Fruit fly (Drosophila melanogaster) whole organism, embryonic: ENCODE results near the gene Ras85D.

Experiments used
- Antp ChIP-seq: fragments of 200-800 bp; sonication (Bioruptor generic); optimal IDR thresholded peaks from 3 replicates; lab custom pipeline; 2016; ENCODE audit warnings: missing biosample characterization, missing genetic modification characterization
- CG1024 ChIP-seq: fragments of 200-800 bp; sonication (Bioruptor generic); IDR thresholded peaks from 2 replicates; pipeline ENCODE4 v1.3.6; 2022; ENCODE audit warnings: missing biosample characterization, missing genetic modification characterization
- CG10267 ChIP-seq: fragments of 200-800 bp; sonication (Bioruptor generic); optimal IDR thresholded peaks from 2 replicates; lab custom pipeline; 2018; ENCODE audit warnings: missing biosample characterization, mild to moderate bottlenecking, missing genetic modification characterization, moderate library complexity
- CG10543 ChIP-seq: fragments of 200-800 bp; sonication (Bioruptor generic); optimal IDR thresholded peaks from 3 replicates; lab custom pipeline; 2017; ENCODE audit warnings: missing biosample characterization, mild to moderate bottlenecking, missing genetic modification characterization, moderate library complexity
- CG11093 ChIP-seq: fragments of 200-800 bp; sonication (Bioruptor generic); IDR thresholded peaks from 3 replicates; pipeline ENCODE4 v1.3.6; 2022; ENCODE audit warnings: missing biosample characterization, missing genetic modification characterization
- CG11695 ChIP-seq: fragments of 200-800 bp; sonication (Bioruptor generic); IDR thresholded peaks from 3 replicates; pipeline ENCODE4 v1.3.6; 2022; ENCODE audit warnings: missing biosample characterization, missing genetic modification characterization
- CG12071 ChIP-seq: fragments of 200-800 bp; sonication (Bioruptor generic); optimal IDR thresholded peaks from 3 replicates; lab custom pipeline; 2018; ENCODE audit warnings: missing biosample characterization, mild to moderate bottlenecking, missing genetic modification characterization
- CG12659 ChIP-seq: fragments of 200-800 bp; sonication (Bioruptor generic); optimal IDR thresholded peaks from 3 replicates; lab custom pipeline; 2017; ENCODE audit warnings: mild to moderate bottlenecking, missing biosample characterization, missing genetic modification reagents, missing genetic modification characterization
- CG13894 ChIP-seq: fragments of 200-800 bp; sonication (Bioruptor generic); optimal IDR thresholded peaks from 3 replicates; lab custom pipeline; 2018; ENCODE audit warnings: missing biosample characterization, mild to moderate bottlenecking, missing genetic modification characterization, moderate library complexity
- CG30403 ChIP-seq: fragments of 200-800 bp; sonication (Bioruptor generic); optimal IDR thresholded peaks from 3 replicates; lab custom pipeline; 2016; ENCODE audit warnings: missing biosample characterization, missing genetic modification characterization
- CG3281 ChIP-seq: fragments of 200-800 bp; sonication (Bioruptor generic); optimal IDR thresholded peaks from 3 replicates; lab custom pipeline; 2017; ENCODE audit warnings: missing biosample characterization, mild to moderate bottlenecking, missing genetic modification characterization
- CG33557 ChIP-seq: fragments of 200-800 bp; sonication (Bioruptor generic); optimal IDR thresholded peaks from 2 replicates; lab custom pipeline; 2019; ENCODE audit warnings: missing biosample characterization, mild to moderate bottlenecking, missing genetic modification characterization, moderate library complexity
- CG3726 ChIP-seq: fragments of 200-800 bp; sonication (Bioruptor generic); IDR thresholded peaks from 3 replicates; pipeline ENCODE4, ENCODE4 v1.3.6; 2022; ENCODE audit warnings: missing biosample characterization, missing genetic modification characterization
- CG4328 ChIP-seq: fragments of 200-800 bp; sonication (Bioruptor generic); optimal IDR thresholded peaks from 3 replicates; lab custom pipeline; 2017; ENCODE audit warnings: missing biosample characterization, missing genetic modification reagents, missing genetic modification characterization
- CG7372 ChIP-seq: fragments of 200-800 bp; sonication (Bioruptor generic); IDR thresholded peaks from 2 replicates; pipeline ENCODE4 v1.3.6; 2022; ENCODE audit warnings: missing biosample characterization, missing genetic modification characterization
- Doc2 ChIP-seq: fragments of 200-800 bp; sonication (Bioruptor generic); IDR thresholded peaks from 2 replicates; pipeline ENCODE4 v1.3.6; 2022; ENCODE audit warnings: missing biosample characterization, missing genetic modification characterization
- E2f2 ChIP-seq: fragments of 200-800 bp; sonication (Bioruptor generic); IDR thresholded peaks from 2 replicates; pipeline ENCODE4 v1.3.6; 2022; ENCODE audit warnings: missing biosample characterization, missing genetic modification characterization
- GATAe ChIP-seq: fragments of 200-800 bp; sonication (Bioruptor generic); conservative IDR thresholded peaks from 2 replicates; pipeline ENCODE4 v1.3.6; 2022; ENCODE audit warnings: missing biosample characterization, missing genetic modification characterization
- Hmx ChIP-seq: fragments of 200-800 bp; sonication (Bioruptor generic); optimal IDR thresholded peaks from 2 replicates; lab custom pipeline; 2016; ENCODE audit warnings: missing biosample characterization, missing genetic modification characterization
- Hr3 ChIP-seq: fragments of 200-800 bp; sonication (Bioruptor generic); optimal IDR thresholded peaks from 3 replicates; lab custom pipeline; 2016; ENCODE audit warnings: missing biosample characterization, missing genetic modification characterization
- Hsf ChIP-seq: fragments of 200-800 bp; sonication (Bioruptor generic); optimal IDR thresholded peaks from 3 replicates; lab custom pipeline; 2016; ENCODE audit warnings: missing biosample characterization, missing genetic modification characterization
- Lim3 ChIP-seq: fragments of 200-800 bp; sonication (Bioruptor generic); IDR thresholded peaks from 2 replicates; pipeline ENCODE4 v1.3.6; 2022; ENCODE audit warnings: missing biosample characterization, missing genetic modification characterization
- MTF-1 ChIP-seq: fragments of 200-800 bp; sonication (Bioruptor generic); optimal IDR thresholded peaks from 2 replicates; lab custom pipeline; 2018; ENCODE audit warnings: missing biosample characterization, mild to moderate bottlenecking, missing genetic modification characterization, borderline replicate concordance
- Myb ChIP-seq: fragments of 200-800 bp; sonication (Bioruptor generic); optimal IDR thresholded peaks from 2 replicates; lab custom pipeline; 2016; ENCODE audit warnings: missing biosample characterization, missing genetic modification characterization
- NFAT ChIP-seq: fragments of 200-800 bp; sonication (Bioruptor generic); IDR thresholded peaks from 2 replicates; pipeline ENCODE4 v1.3.6; 2022; ENCODE audit warnings: missing biosample characterization, missing genetic modification characterization
- PHDP ChIP-seq: fragments of 200-800 bp; sonication (Bioruptor generic); optimal IDR thresholded peaks from 3 replicates; lab custom pipeline; 2018; ENCODE audit warnings: missing biosample characterization, mild to moderate bottlenecking, missing genetic modification characterization, moderate library complexity
- Scr ChIP-seq: fragments of 200-800 bp; sonication (Bioruptor generic); IDR thresholded peaks from 2 replicates; pipeline ENCODE4 v1.3.6; 2022; ENCODE audit warnings: missing biosample characterization, missing genetic modification characterization; ENCODE audit not compliant: partially characterized antibody
- cas ChIP-seq: fragments of 200-800 bp; sonication (Bioruptor generic); IDR thresholded peaks from 2 replicates; pipeline ENCODE4 v1.3.6; 2022; ENCODE audit warnings: missing biosample characterization, missing genetic modification characterization
- cg ChIP-seq: fragments of 200-800 bp; sonication (Bioruptor generic); optimal IDR thresholded peaks from 3 replicates; lab custom pipeline; 2019; ENCODE audit warnings: missing biosample characterization, mild to moderate bottlenecking, missing genetic modification characterization, moderate library complexity
- chinmo ChIP-seq: fragments of 200-800 bp; sonication (Bioruptor generic); IDR thresholded peaks from 4 replicates; pipeline ENCODE4 v1.3.6; 2022; ENCODE audit warnings: missing biosample characterization, missing genetic modification characterization; ENCODE audit not compliant: partially characterized antibody
- crol ChIP-seq: fragments of 200-800 bp; sonication (Bioruptor generic); IDR thresholded peaks from 2 replicates; pipeline ENCODE4 v1.3.6; 2022; ENCODE audit warnings: missing biosample characterization, missing genetic modification characterization
- dimm ChIP-seq: fragments of 200-800 bp; sonication (Bioruptor generic); IDR thresholded peaks from 2 replicates; pipeline ENCODE4 v1.3.6; 2022; ENCODE audit warnings: missing biosample characterization, missing genetic modification characterization
- dmrt99B ChIP-seq: fragments of 200-800 bp; sonication (Bioruptor generic); optimal IDR thresholded peaks from 2 replicates; lab custom pipeline; 2018; ENCODE audit warnings: missing biosample characterization, mild to moderate bottlenecking, missing genetic modification characterization, moderate library complexity
- dysf ChIP-seq: fragments of 200-800 bp; sonication (Bioruptor generic); IDR thresholded peaks from 3 replicates; pipeline ENCODE4 v1.3.6; 2022; ENCODE audit warnings: missing biosample characterization, missing genetic modification characterization
- ems ChIP-seq: fragments of 200-800 bp; sonication (Bioruptor generic); optimal IDR thresholded peaks from 3 replicates; lab custom pipeline; 2016; ENCODE audit warnings: missing biosample characterization, missing genetic modification characterization
- ham ChIP-seq: fragments of 200-800 bp; sonication (Bioruptor generic); IDR thresholded peaks from 2 replicates; pipeline ENCODE4 v1.3.6; 2022; ENCODE audit warnings: missing biosample characterization, missing genetic modification characterization
- hbn ChIP-seq: fragments of 200-800 bp; sonication (Bioruptor generic); IDR thresholded peaks from 2 replicates; pipeline ENCODE4 v1.3.6; 2022; ENCODE audit warnings: missing biosample characterization, missing genetic modification characterization; ENCODE audit not compliant: partially characterized antibody
- her ChIP-seq: fragments of 200-800 bp; sonication (Bioruptor generic); optimal IDR thresholded peaks from 2 replicates; lab custom pipeline; 2016; ENCODE audit warnings: missing biosample characterization, missing genetic modification characterization
- insv ChIP-seq, 2 experiments: fragments of 200-800 bp; sonication (Bioruptor generic); optimal IDR thresholded peaks; 3 replicates each; lab custom pipeline; 2016 to 2018; ENCODE audit warnings: missing biosample characterization in 2 of 2, missing genetic modification characterization in 2 of 2
- nerfin-1 ChIP-seq: fragments of 200-800 bp; sonication (Bioruptor generic); optimal IDR thresholded peaks from 3 replicates; lab custom pipeline; 2019; ENCODE audit warnings: missing biosample characterization, mild to moderate bottlenecking, missing genetic modification characterization, moderate library complexity
- nom ChIP-seq: fragments of 200-800 bp; sonication (Bioruptor generic); optimal IDR thresholded peaks from 2 replicates; lab custom pipeline; 2017; ENCODE audit warnings: missing biosample characterization, missing genetic modification characterization, mild to moderate bottlenecking, moderate library complexity, missing genetic modification reagents
- pb ChIP-seq: fragments of 200-800 bp; sonication (Bioruptor generic); optimal IDR thresholded peaks from 3 replicates; lab custom pipeline; 2016; ENCODE audit warnings: missing biosample characterization, missing genetic modification characterization
- pfk ChIP-seq: fragments of 200-800 bp; sonication (Bioruptor generic); optimal IDR thresholded peaks from 2 replicates; lab custom pipeline; 2018; ENCODE audit warnings: missing biosample characterization, mild to moderate bottlenecking, missing genetic modification characterization, moderate library complexity
- pnt ChIP-seq: fragments of 200-800 bp; sonication (Bioruptor generic); optimal IDR thresholded peaks from 3 replicates; lab custom pipeline; 2016; ENCODE audit warnings: missing biosample characterization, missing genetic modification characterization
- ranshi ChIP-seq: fragments of 200-800 bp; sonication (Bioruptor generic); IDR thresholded peaks from 2 replicates; pipeline ENCODE4 v1.3.6; 2022; ENCODE audit warnings: missing biosample characterization, missing genetic modification characterization
- slou ChIP-seq: fragments of 200-800 bp; sonication (Bioruptor generic); optimal IDR thresholded peaks from 3 replicates; lab custom pipeline; 2016; ENCODE audit warnings: missing biosample characterization, missing genetic modification characterization
- tap ChIP-seq: fragments of 200-800 bp; optimal IDR thresholded peaks from 3 replicates; lab custom pipeline; 2019; ENCODE audit warnings: missing biosample characterization, mild to moderate bottlenecking, missing genetic modification characterization, moderate library complexity
- unpg ChIP-seq: fragments of 200-800 bp; sonication (Bioruptor generic); optimal IDR thresholded peaks from 3 replicates; lab custom pipeline; 2018; ENCODE audit warnings: missing biosample characterization, mild to moderate bottlenecking, missing genetic modification characterization, moderate library complexity
- vnd ChIP-seq: fragments of 200-800 bp; sonication (Bioruptor generic); IDR thresholded peaks from 3 replicates; pipeline ENCODE4 v1.3.6; 2022; ENCODE audit warnings: missing biosample characterization, missing genetic modification characterization; ENCODE audit not compliant: partially characterized antibody
- wek ChIP-seq: fragments of 200-800 bp; sonication (Bioruptor generic); optimal IDR thresholded peaks from 3 replicates; lab custom pipeline; 2018; ENCODE audit warnings: missing biosample characterization, mild to moderate bottlenecking, missing genetic modification characterization, moderate library complexity

Ras85D gene

dm6 chr3R:9503329-9504088, 9.4 kb downstream of the Ras85D start (continued):
- TF ChIP-seq nerfin-1 (no peak), pfk (GFP tag; lab: Kevin White, UChicago) (no peak), slou (GFP tag; lab: Kevin White, UChicago) (no peak), crol (GFP tag; lab: Robert Waterston, UW) (peak; percentile 47; the same call in 1 of the 2 replicates), unpg (no peak), GATAe (no peak), dimm (no peak), chinmo (GFP tag; lab: Robert Waterston, UW) (no peak), nom (GFP tag; lab: Kevin White, UChicago) (peak; percentile 16), cg (no peak), CG30403 (GFP tag; lab: Kevin White, UChicago) (no peak), CG13894 (tag; lab: Kevin White, UChicago) (no peak), CG7372 (GFP tag; lab: Robert Waterston, UW) (no peak), ems (GFP tag; lab: Kevin White, UChicago) (no peak), CG3281 (GFP tag; lab: Kevin White, UChicago) (no peak), Hr3 (GFP tag; lab: Kevin White, UChicago) (no peak), Scr (GFP tag; lab: Robert Waterston, UW) (no peak), cas (GFP tag; lab: Robert Waterston, UW) (no peak), wek (GFP tag; lab: Kevin White, UChicago) (peak; percentile 15), Doc2 (GFP tag; lab: Robert Waterston, UW) (no peak), Hsf (GFP tag; lab: Kevin White, UChicago) (no peak), her (GFP tag; lab: Kevin White, UChicago) (no peak), CG33557 (no peak), CG11093 (GFP tag; lab: Robert Waterston, UW) (no peak), CG10543 (GFP tag; lab: Kevin White, UChicago) (no peak), CG1024 (no peak), Antp (no peak), pnt (GFP tag; lab: Kevin White, UChicago) (no peak), tap (tag; lab: Kevin White, UChicago) (no peak), MTF-1 (GFP tag; lab: Kevin White, UChicago) (no peak), E2f2 (no peak), dysf (GFP tag; lab: Robert Waterston, UW) (no peak; the same call in 2 of the 3 replicates), NFAT (GFP tag; lab: Robert Waterston, UW) (no peak), hbn (GFP tag; lab: Robert Waterston, UW) (no peak), PHDP (tag; lab: Kevin White, UChicago) (no peak), ham (GFP tag; lab: Robert Waterston, UW) (no peak), CG3726 (GFP tag; lab: Robert Waterston, UW) (no peak), pb (GFP tag; lab: Kevin White, UChicago) (no peak), CG4328 (GFP tag; lab: Kevin White, UChicago) (no peak), CG11695 (GFP tag; lab: Robert Waterston, UW) (0 out of 3 replicates have a peak, but pooled peaks have one; percentile 10), vnd (GFP tag; lab: Robert Waterston, UW) (no peak), Hmx (GFP tag; lab: Kevin White, UChicago) (no peak), CG12659 (no peak), ranshi (GFP tag; lab: Robert Waterston, UW) (no peak), Myb (no peak), Lim3 (no peak), CG10267 (tag; lab: Kevin White, UChicago) (no peak), dmrt99B (tag; lab: Kevin White, UChicago) (no peak), insv (GFP tag; optimal IDR thresholded peaks at IDR 0.05; lab: Kevin White, UChicago) (peak in 1 of 2 experiments; percentile 37), CG12071 (GFP tag; lab: Kevin White, UChicago) (no peak)
